Worm (Caenorhabditis elegans) whole organism, L3 larva: Measurements from ENCODE around the gene affl-1.

Source experiments
- R02D3.7 ChIP-seq: fragments of 150-350 bp; optimal IDR thresholded peaks from 2 replicates; lab custom pipeline; 2014; ENCODE audit warnings: missing biosample characterization, missing genetic modification characterization
- ama-1 ChIP-seq: fragments of 150-350 bp; optimal IDR thresholded peaks from 2 replicates; lab custom pipeline; 2018
- ceh-16 ChIP-seq: sonication (generic microtip); optimal IDR thresholded peaks from 2 replicates; lab custom pipeline; 2017; ENCODE audit warnings: missing biosample characterization, missing genetic modification characterization
- ceh-28 ChIP-seq: fragments of 150-350 bp; optimal IDR thresholded peaks from 2 replicates; lab custom pipeline; 2014; ENCODE audit warnings: missing biosample characterization, missing genetic modification reagents, missing genetic modification characterization
- egl-27 ChIP-seq: sonication (generic microtip); optimal IDR thresholded peaks from 4 replicates; lab custom pipeline; 2017; ENCODE audit warnings: missing biosample characterization, missing genetic modification reagents, missing genetic modification characterization
- egl-5 ChIP-seq: fragments of 150-350 bp; optimal IDR thresholded peaks from 2 replicates; lab custom pipeline; 2017; ENCODE audit warnings: missing biosample characterization, missing genetic modification reagents, missing genetic modification characterization, inconsistent platforms
- elt-2 ChIP-seq: sonication (generic microtip); optimal IDR thresholded peaks from 2 replicates; lab custom pipeline; 2016; ENCODE audit warnings: missing genetic modification reagents, mild to moderate bottlenecking, missing genetic modification characterization, missing compliant biosample characterization
- elt-3 ChIP-seq, 3 experiments: fragments of 150-350 bp in 1 of 3; sonication (generic microtip) in 2 of 3; optimal IDR thresholded peaks; 2 replicates in 2 of 3; 4 replicates in 1 of 3; lab custom pipeline; 2014 to 2017; ENCODE audit warnings: missing biosample characterization in 3 of 3, missing genetic modification characterization in 3 of 3
- eor-1 ChIP-seq, 2 experiments: fragments of 150-350 bp; optimal IDR thresholded peaks; 2 replicates each; lab custom pipeline; 2014 to 2018; ENCODE audit warnings: missing biosample characterization in 2 of 2, missing genetic modification characterization in 2 of 2
- fkh-10 ChIP-seq: sonication (generic microtip); optimal IDR thresholded peaks from 2 replicates; lab custom pipeline; 2017; ENCODE audit warnings: missing biosample characterization, missing genetic modification reagents, missing genetic modification characterization
- jun-1 ChIP-seq: fragments of 150-350 bp; optimal IDR thresholded peaks from 2 replicates; lab custom pipeline; 2014; ENCODE audit warnings: missing biosample characterization, missing genetic modification reagents, missing genetic modification characterization
- lin-15B ChIP-seq: fragments of 150-350 bp; optimal IDR thresholded peaks from 2 replicates; lab custom pipeline; 2014; ENCODE audit warnings: missing biosample characterization, missing genetic modification characterization
- lsy-12 ChIP-seq: sonication (generic microtip); optimal IDR thresholded peaks from 2 replicates; lab custom pipeline; 2016; ENCODE audit warnings: mild to moderate bottlenecking, missing genetic modification characterization, missing compliant biosample characterization
- nfya-1 ChIP-seq: sonication (generic microtip); optimal IDR thresholded peaks from 2 replicates; lab custom pipeline; 2017; ENCODE audit warnings: missing genetic modification characterization, mild to moderate bottlenecking, missing compliant biosample characterization, antibody characterized with exemption, moderate library complexity; ENCODE audit not compliant: insufficient read depth
- nhr-11 ChIP-seq: fragments of 150-350 bp; optimal IDR thresholded peaks from 2 replicates; lab custom pipeline; 2014; ENCODE audit warnings: missing biosample characterization, missing genetic modification characterization
- nhr-23 ChIP-seq: fragments of 150-350 bp; optimal IDR thresholded peaks from 2 replicates; lab custom pipeline; 2014; ENCODE audit warnings: missing biosample characterization, missing genetic modification reagents, missing genetic modification characterization
- nhr-43 ChIP-seq: sonication (generic microtip); optimal IDR thresholded peaks from 2 replicates; lab custom pipeline; 2016; ENCODE audit warnings: mild to moderate bottlenecking, missing genetic modification characterization, missing compliant biosample characterization; ENCODE audit not compliant: poor library complexity, severe bottlenecking
- nhr-76 ChIP-seq: fragments of 150-350 bp; sonication (generic microtip); optimal IDR thresholded peaks from 5 replicates; lab custom pipeline; 2014; ENCODE audit warnings: missing biosample characterization, missing genetic modification characterization
- nhr-77 ChIP-seq: fragments of 150-350 bp; optimal IDR thresholded peaks from 2 replicates; lab custom pipeline; 2014; ENCODE audit warnings: missing biosample characterization, missing genetic modification characterization
- pha-4 ChIP-seq: fragments of 150-350 bp; optimal IDR thresholded peaks from 2 replicates; lab custom pipeline; 2014; ENCODE audit warnings: missing biosample characterization, missing genetic modification reagents, missing genetic modification characterization
- sea-2 ChIP-seq: fragments of 150-350 bp; sonication (generic microtip); optimal IDR thresholded peaks from 4 replicates; lab custom pipeline; 2014; ENCODE audit warnings: missing biosample characterization, missing genetic modification reagents, missing genetic modification characterization
- snpc-4 ChIP-seq: fragments of 150-350 bp; optimal IDR thresholded peaks from 2 replicates; lab custom pipeline; 2014; ENCODE audit warnings: missing biosample characterization, missing genetic modification characterization
- tbx-2 ChIP-seq: sonication (generic microtip); optimal IDR thresholded peaks from 2 replicates; lab custom pipeline; 2016; ENCODE audit warnings: mild to moderate bottlenecking, missing genetic modification characterization, missing compliant biosample characterization
- unc-62 ChIP-seq: fragments of 150-350 bp; sonication (generic microtip); optimal IDR thresholded peaks from 4 replicates; lab custom pipeline; 2014; ENCODE audit warnings: missing biosample characterization, missing genetic modification reagents, missing genetic modification characterization

Gene affl-1

ce11 chrIII:486077-486597, 46.1 kb downstream of the affl-1 start, which contains the start of gene nlp-32:
Gene nlp-32 (minus strand): TSS chrIII:486547.
- TF ChIP-seq lin-15B (tag; lab: Kevin White, UChicago) (no peak), nhr-43 (tag; lab: Kevin White, UChicago) (no peak), nhr-76 (tag; lab: Kevin White, UChicago) (no peak), unc-62 (no peak), nfya-1 (tag; lab: Kevin White, UChicago) (no peak), tbx-2 (tag; lab: Kevin White, UChicago) (no peak), R02D3.7 (tag; lab: Kevin White, UChicago) (no peak), ama-1 (lab: Kevin White, UChicago) (no peak), snpc-4 (tag; lab: Kevin White, UChicago) (no peak), nhr-23 (tag; lab: Kevin White, UChicago) (no peak), eor-1 (tag; optimal IDR thresholded peaks at IDR 0.05; lab: Kevin White, UChicago) (no peak)

ce11 chrIII:488464-488863, 48.4 kb downstream of the affl-1 start, which contains the start of gene F30H5.5:
Gene F30H5.5 (plus strand): TSS chrIII:488764.
- TF ChIP-seq jun-1 (tag; lab: Kevin White, UChicago) (no peak), eor-1 (tag; optimal IDR thresholded peaks at IDR 0.05; lab: Kevin White, UChicago) (no peak), pha-4 (tag; lab: Kevin White, UChicago) (no peak), tbx-2 (tag; lab: Kevin White, UChicago) (no peak), lsy-12 (tag; lab: Kevin White, UChicago) (no peak), nhr-77 (tag; lab: Kevin White, UChicago) (no peak), ama-1 (lab: Kevin White, UChicago) (no peak), egl-5 (tag; lab: Kevin White, UChicago) (no peak)

- TF ChIP-seq ceh-16 (tag; lab: Kevin White, UChicago) (no peak), nfya-1 (tag; lab: Kevin White, UChicago) (peak; percentile 67), sea-2 (no peak), lsy-12 (tag; lab: Kevin White, UChicago) (no peak), lin-15B (tag; lab: Kevin White, UChicago) (peak; percentile 48), elt-2 (tag; lab: Kevin White, UChicago) (no peak), fkh-10 (no peak), snpc-4 (tag; lab: Kevin White, UChicago) (no peak), pha-4 (tag; lab: Kevin White, UChicago) (peak; percentile 63), elt-3 (tag; optimal IDR thresholded peaks at IDR 0.05; lab: Kevin White, UChicago) (no peak), nhr-23 (tag; lab: Kevin White, UChicago) (peak; percentile 24), egl-27 (tag; lab: Kevin White, UChicago) (no peak), tbx-2 (tag; lab: Kevin White, UChicago) (no peak), nhr-11 (tag; lab: Kevin White, UChicago) (no peak), ceh-28 (no peak)
These were observed 51.1 kb downstream of the affl-1 start, which contains the start of gene unc-45 for ce11 chrIII:491090-491597. Gene unc-45 (plus strand): TSS chrIII:491547.
